Worm (Caenorhabditis elegans) whole organism, L1 larva: ENCODE measurements around the gene C37H5.14.

ENCODE experiments used
- F16B12.6 ChIP-seq: fragments of 150-350 bp; optimal IDR thresholded peaks from 2 replicates; lab custom pipeline; 2014; ENCODE audit warnings: missing biosample characterization, missing genetic modification characterization
- ama-1 ChIP-seq: fragments of 150-350 bp; optimal IDR thresholded peaks from 2 replicates; lab custom pipeline; 2014
- ces-1 ChIP-seq: fragments of 150-350 bp; optimal IDR thresholded peaks from 2 replicates; lab custom pipeline; 2014; ENCODE audit warnings: missing biosample characterization, missing genetic modification reagents, missing genetic modification characterization
- efl-3 ChIP-seq: fragments of 200-800 bp; sonication (Bioruptor generic); optimal IDR thresholded peaks from 2 replicates; lab custom pipeline; 2018; ENCODE audit warnings: mild to moderate bottlenecking, missing genetic modification characterization, missing compliant biosample characterization
- elt-3 ChIP-seq, 6 experiments: fragments of 150-350 bp in 1 of 6; sonication (generic microtip); optimal IDR thresholded peaks; 2 replicates each; lab custom pipeline; 2017 to 2018; ENCODE audit warnings: missing biosample characterization in 6 of 6, missing genetic modification characterization in 6 of 6, inconsistent platforms in 1 of 6
- lsy-2 ChIP-seq, 2 experiments: fragments of 150-350 bp; optimal IDR thresholded peaks; 2 replicates each; lab custom pipeline; 2014; ENCODE audit warnings: missing biosample characterization in 2 of 2, missing genetic modification characterization in 2 of 2
- nhr-12 ChIP-seq: sonication (generic microtip); optimal IDR thresholded peaks from 2 replicates; lab custom pipeline; 2017; ENCODE audit warnings: missing biosample characterization, missing genetic modification characterization
- nhr-76 ChIP-seq: sonication (generic microtip); optimal IDR thresholded peaks from 2 replicates; lab custom pipeline; 2017; ENCODE audit warnings: missing biosample characterization, missing genetic modification characterization
- skn-1 ChIP-seq: fragments of 150-350 bp; optimal IDR thresholded peaks from 2 replicates; lab custom pipeline; 2014; ENCODE audit warnings: missing biosample characterization, missing genetic modification characterization
- snu-23 ChIP-seq: sonication (generic microtip); optimal IDR thresholded peaks from 2 replicates; lab custom pipeline; 2016; ENCODE audit warnings: missing genetic modification characterization, missing compliant biosample characterization
- tbx-2 ChIP-seq: sonication (generic microtip); optimal IDR thresholded peaks from 2 replicates; lab custom pipeline; 2016; ENCODE audit warnings: missing genetic modification characterization, missing compliant biosample characterization
- unc-62 ChIP-seq: fragments of 150-350 bp; optimal IDR thresholded peaks from 2 replicates; lab custom pipeline; 2014; ENCODE audit warnings: missing biosample characterization, missing genetic modification reagents, missing genetic modification characterization
- unc-86 ChIP-seq: sonication (generic microtip); optimal IDR thresholded peaks from 2 replicates; lab custom pipeline; 2016; ENCODE audit warnings: missing genetic modification characterization, missing compliant biosample characterization
- ztf-4 ChIP-seq: fragments of 150-350 bp; optimal IDR thresholded peaks from 2 replicates; lab custom pipeline; 2014; ENCODE audit warnings: missing biosample characterization, missing genetic modification characterization

DNA sequence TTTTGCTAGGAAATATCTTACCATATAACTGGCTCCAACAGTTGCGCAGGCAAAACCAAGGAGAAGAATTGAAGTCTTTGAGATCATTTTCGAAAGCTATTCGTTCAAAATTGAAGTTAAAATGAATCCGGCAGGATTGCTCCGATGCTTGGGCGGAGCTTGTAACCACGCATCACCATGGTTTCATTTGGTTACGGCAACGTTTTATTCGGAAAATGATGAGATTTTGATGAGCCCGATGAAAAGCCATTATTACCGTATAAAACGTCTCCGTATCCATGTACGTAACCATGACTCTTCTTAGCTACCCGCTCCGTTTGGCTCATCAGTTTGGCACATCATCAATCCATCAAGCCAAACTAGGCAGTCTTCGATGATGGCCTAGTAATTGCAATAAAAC is 7.0 kb upstream of the C37H5.14 start, which contains the start of gene cwp-1:
- TF ChIP-seq snu-23 (no peak), tbx-2 (tag; lab: Kevin White, UChicago) (no peak), ztf-4 (no peak), ces-1 (GFP tag; lab: Kevin White, UChicago) (no peak), lsy-2 (tag; optimal IDR thresholded peaks at IDR 0.05; lab: Kevin White, UChicago) (no peak), F16B12.6 (no peak), nhr-12 (no peak), skn-1 (no peak), ama-1 (lab: Kevin White, UChicago) (no peak), elt-3 (tag; optimal IDR thresholded peaks at IDR 0.05; lab: Kevin White, UChicago) (no peak), nhr-76 (tag; lab: Kevin White, UChicago) (no peak), unc-86 (tag; lab: Kevin White, UChicago) (no peak), efl-3 (GFP tag; lab: Kevin White, UChicago) (no peak), unc-62 (GFP tag; lab: Kevin White, UChicago) (no peak)
